Fruit fly (Drosophila melanogaster) whole organism, embryonic: ENCODE results near the gene dikar.
A peak's percentile ranks its signal among the peaks of the same experiment; 100 is the strongest.

Source experiments
- Atf6 ChIP-seq: fragments of 200-800 bp; sonication (Bioruptor generic); IDR thresholded peaks from 2 replicates; pipeline ENCODE4 v1.3.6; 2022; ENCODE audit warnings: missing biosample characterization, missing genetic modification characterization
- CG10431 ChIP-seq: fragments of 200-800 bp; sonication (Bioruptor generic); optimal IDR thresholded peaks from 3 replicates; lab custom pipeline; 2018; ENCODE audit warnings: missing biosample characterization, mild to moderate bottlenecking, missing genetic modification characterization
- CG6683 ChIP-seq: fragments of 200-800 bp; sonication (Bioruptor generic); optimal IDR thresholded peaks from 2 replicates; lab custom pipeline; 2017; ENCODE audit warnings: missing biosample characterization, mild to moderate bottlenecking, missing genetic modification characterization, missing genetic modification reagents
- Elba2 ChIP-seq: fragments of 200-800 bp; sonication (Bioruptor generic); optimal IDR thresholded peaks from 3 replicates; lab custom pipeline; 2016; ENCODE audit warnings: missing biosample characterization, missing genetic modification characterization
- Mad ChIP-seq: fragments of 200-800 bp; sonication (Bioruptor generic); optimal IDR thresholded peaks from 2 replicates; lab custom pipeline; 2016; ENCODE audit warnings: missing biosample characterization, missing genetic modification characterization
- Xbp1 ChIP-seq: fragments of 200-800 bp; sonication (Bioruptor generic); optimal IDR thresholded peaks from 3 replicates; lab custom pipeline; 2016; ENCODE audit warnings: missing biosample characterization, mild to moderate bottlenecking, missing genetic modification characterization
- oc ChIP-seq: fragments of 200-800 bp; sonication (Bioruptor generic); optimal IDR thresholded peaks from 2 replicates; lab custom pipeline; 2018; ENCODE audit warnings: missing biosample characterization, mild to moderate bottlenecking, missing genetic modification characterization, moderate library complexity
- repo ChIP-seq: fragments of 200-800 bp; sonication (Bioruptor generic); optimal IDR thresholded peaks from 2 replicates; lab custom pipeline; 2016; ENCODE audit warnings: missing biosample characterization, missing genetic modification characterization

DNA sequence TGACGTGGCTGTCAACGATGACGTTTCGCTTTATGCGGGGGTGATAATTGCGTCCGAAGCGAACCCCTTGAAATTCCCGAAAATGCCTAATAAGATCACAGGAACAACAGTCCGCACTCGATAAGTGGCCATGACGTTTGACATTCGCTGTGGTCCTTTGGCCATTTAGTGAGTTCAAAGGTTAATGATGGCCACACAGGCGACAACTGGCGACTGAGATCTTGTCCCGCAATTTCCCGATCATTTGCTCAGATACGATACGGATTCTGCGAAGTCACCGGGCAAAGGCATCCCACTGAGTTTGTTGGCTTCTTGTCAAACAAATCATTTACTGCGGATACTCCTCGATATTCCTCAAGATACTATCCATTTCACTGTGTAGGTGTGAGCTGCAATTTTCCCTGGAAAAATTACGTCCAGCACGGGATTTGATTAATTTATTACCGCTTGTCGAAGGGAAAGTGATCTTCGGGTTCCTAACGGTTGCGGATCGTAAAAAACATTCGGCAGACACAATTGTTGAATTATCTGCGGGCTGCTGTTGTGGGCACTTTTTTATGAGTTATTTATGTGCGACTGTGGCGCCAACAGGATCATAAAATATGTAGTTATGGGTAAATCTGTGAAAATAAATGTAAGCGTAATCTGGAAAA, 21.7 kb upstream of the dikar start:
- TF ChIP-seq Elba2 (GFP tag; lab: Kevin White, UChicago): peak; percentile 64
- no peak for TF ChIP-seq CG6683 (GFP tag; lab: Kevin White, UChicago)
- TF ChIP-seq oc (tag; lab: Kevin White, UChicago): no peak
- TF ChIP-seq repo (GFP tag; lab: Kevin White, UChicago): no peak
- TF ChIP-seq Mad (GFP tag; lab: Kevin White, UChicago): no peak
- TF ChIP-seq Atf6: no peak
- TF ChIP-seq Xbp1: no peak
- no peak for TF ChIP-seq CG10431 (GFP tag; lab: Kevin White, UChicago)
